Fruit fly (Drosophila melanogaster): ENCODE measurements around the gene sima.

Gene sima

dm6 chr3R:30046029-30047001 is 11.8 kb upstream of the sima start, which contains the start of the genes RpL32 and CG7943 (continued):
- TF ChIP-seq net (GFP tag; optimal IDR thresholded peaks at IDR 0.05) (peak; percentile 89), fkh (GFP tag; optimal IDR thresholded peaks at IDR 0.05) (peak; percentile 82), Gug (GFP tag; IDR thresholded peaks at IDR 0.05) (peak; percentile 78), CG4318 (GFP tag; optimal IDR thresholded peaks at IDR 0.05) (no peak), CG8119 (GFP tag; IDR thresholded peaks at IDR 0.05) (peak; percentile 81), CG9139 (GFP tag; optimal IDR thresholded peaks at IDR 0.05) (peak; percentile 62), CG10631 (GFP tag; optimal IDR thresholded peaks at IDR 0.05) (peak; percentile 92), CG11902 (GFP tag; optimal IDR thresholded peaks at IDR 0.05) (peak; percentile 93), esn (GFP tag; optimal IDR thresholded peaks at IDR 0.05) (peak; percentile 97), CG6276 (GFP tag; optimal IDR thresholded peaks at IDR 0.05) (no peak), Hr38 (GFP tag; optimal IDR thresholded peaks at IDR 0.05) (peak; percentile 63), fd85E (GFP tag; optimal IDR thresholded peaks at IDR 0.05) (peak; percentile 89), CG11294 (GFP tag; IDR thresholded peaks at IDR 0.05) (peak; percentile 85), vri (GFP tag; optimal IDR thresholded peaks at IDR 0.05) (peak; percentile 90), CG31627 (GFP tag; optimal IDR thresholded peaks at IDR 0.05) (peak; percentile 96), dac (GFP tag; optimal IDR thresholded peaks at IDR 0.05) (peak; percentile 80), lz (GFP tag; optimal IDR thresholded peaks at IDR 0.05) (peak; percentile 96), CG3032 (tag; optimal IDR thresholded peaks at IDR 0.05) (peak; percentile 90), svp (GFP tag) (peak; percentile 97), CG11762 (GFP tag; optimal IDR thresholded peaks at IDR 0.05; ENCODE audit: insufficient read depth) (peak; percentile 88), CG8319 (GFP tag; optimal IDR thresholded peaks at IDR 0.05) (peak; percentile 91), Lpt (GFP tag; optimal IDR thresholded peaks at IDR 0.05) (peak; percentile 83), CG3919 (GFP tag; optimal IDR thresholded peaks at IDR 0.05) (peak; percentile 94), Eip78C (GFP tag) (peak; percentile 97), spab (GFP tag; optimal IDR thresholded peaks at IDR 0.05) (no peak), CG16779 (tag; optimal IDR thresholded peaks at IDR 0.05) (peak; percentile 83), Sox102F (GFP tag; optimal IDR thresholded peaks at IDR 0.05) (peak; percentile 93), cyc (GFP tag; optimal IDR thresholded peaks at IDR 0.05) (peak; percentile 97), eg (GFP tag; IDR thresholded peaks at IDR 0.05) (peak; percentile 93), Blimp-1 (GFP tag; optimal IDR thresholded peaks at IDR 0.05) (peak; percentile 84), CG34406 (GFP tag; optimal IDR thresholded peaks at IDR 0.05) (peak; percentile 89), Eip93F (GFP tag; optimal IDR thresholded peaks at IDR 0.05) (peak; percentile 91)

dm6 chr3R:30050448-30050847 is 7.7 kb upstream of the sima start:
- TF ChIP-seq acj6 (GFP tag; optimal IDR thresholded peaks at IDR 0.05) (no peak), svp (GFP tag) (peak; percentile 66)

dm6 chr3R:30051933-30052332 is 6.2 kb upstream of the sima start, which contains the start of gene CG15528:
CG15528 (minus strand) TSS chr3R:30052112.
- TF ChIP-seq dsx (GFP tag; optimal IDR thresholded peaks at IDR 0.05; ENCODE audit: poor library complexity, severe bottlenecking): no peak
- no peak for TF ChIP-seq vri (GFP tag; optimal IDR thresholded peaks at IDR 0.05)
- TF ChIP-seq Hr38 (GFP tag; optimal IDR thresholded peaks at IDR 0.05): no peak
- TF ChIP-seq dac (GFP tag; optimal IDR thresholded peaks at IDR 0.05): no peak
- TF ChIP-seq fd85E (GFP tag; optimal IDR thresholded peaks at IDR 0.05): no peak
- TF ChIP-seq CG32006 (GFP tag; optimal IDR thresholded peaks at IDR 0.05): no peak
- TF ChIP-seq pdm3 (GFP tag; optimal IDR thresholded peaks at IDR 0.05): no peak
- no peak for TF ChIP-seq net (GFP tag; optimal IDR thresholded peaks at IDR 0.05)
- TF ChIP-seq fkh (GFP tag; optimal IDR thresholded peaks at IDR 0.05): no peak
- no peak for TF ChIP-seq CG6808 (GFP tag; optimal IDR thresholded peaks at IDR 0.05)
- TF ChIP-seq Lpt (GFP tag; optimal IDR thresholded peaks at IDR 0.05): no peak
- no peak for TF ChIP-seq OdsH (GFP tag; optimal IDR thresholded peaks at IDR 0.05)
- no peak for TF ChIP-seq CG11902 (GFP tag; optimal IDR thresholded peaks at IDR 0.05)
- TF ChIP-seq Hr39 (GFP tag; optimal IDR thresholded peaks at IDR 0.05): no peak
- no peak for TF ChIP-seq CG6163 (GFP tag; IDR thresholded peaks at IDR 0.05)
